Worm (Caenorhabditis elegans): ENCODE results near the gene gcy-15.

DNA sequence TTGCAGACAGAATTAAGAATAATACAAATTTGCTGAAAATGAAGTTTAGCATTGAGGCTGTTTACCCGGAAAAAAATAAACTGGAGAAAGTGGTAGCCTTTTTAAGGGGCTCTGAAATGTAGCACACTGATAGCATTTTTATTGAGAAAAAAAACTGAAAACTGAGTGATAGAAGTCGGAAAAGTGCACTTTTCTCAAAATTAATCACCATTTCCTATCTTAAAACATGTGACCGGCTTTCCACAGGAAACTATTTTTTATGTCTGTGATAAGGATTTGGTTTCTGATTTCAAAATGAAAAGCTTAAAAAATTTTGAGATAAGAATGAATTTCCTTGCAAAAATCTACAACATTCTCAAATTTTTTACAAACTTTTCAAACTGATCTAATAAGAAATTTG is 23.9 kb upstream of the gcy-15 start, which contains the start of gene ZC239.22:
- TF ChIP-seq egl-27 (tag; optimal IDR thresholded peaks at IDR 0.05) (no peak), unc-130 (tag; optimal IDR thresholded peaks at IDR 0.05) (no peak), Y116A8C.19 (tag; optimal IDR thresholded peaks at IDR 0.05; ENCODE audit: borderline replicate concordance) (no peak), ama-1 (optimal IDR thresholded peaks at IDR 0.05) (no peak), mep-1 (tag; optimal IDR thresholded peaks at IDR 0.05) (no peak), aha-1 (tag; optimal IDR thresholded peaks at IDR 0.05) (no peak), nhr-76 (tag; optimal IDR thresholded peaks at IDR 0.05) (no peak), ztf-11 (tag; optimal IDR thresholded peaks at IDR 0.05) (no peak), elt-2 (tag; optimal IDR thresholded peaks at IDR 0.05) (no peak)

All from whole organism, L1 larva.